Fruit fly (Drosophila melanogaster): ENCODE results near the gene CG13032.

dm6 chr3L:16695076-16695847 is 21.5 kb downstream of the CG13032 start:
- no peak for TF ChIP-seq CG8632 (GFP tag; optimal IDR thresholded peaks at IDR 0.05)
- TF ChIP-seq CG6276 (GFP tag; optimal IDR thresholded peaks at IDR 0.05) = peak; percentile 14
- no peak for TF ChIP-seq CG11902 (GFP tag; optimal IDR thresholded peaks at IDR 0.05)
- no peak for TF ChIP-seq CG11762 (GFP tag; optimal IDR thresholded peaks at IDR 0.05; ENCODE audit: insufficient read depth)
- TF ChIP-seq CG16779 (tag; optimal IDR thresholded peaks at IDR 0.05) = no peak
